Fruit fly (Drosophila melanogaster) whole organism, embryonic: ENCODE data around the gene PolA1.
A peak's percentile ranks its signal among the peaks of the same experiment; 100 is the strongest.

Source experiments
- Asciz ChIP-seq: fragments of 200-800 bp; sonication (Bioruptor generic); optimal IDR thresholded peaks from 2 replicates; lab custom pipeline; 2017; ENCODE audit warnings: missing biosample characterization, mild to moderate bottlenecking, missing genetic modification characterization, missing genetic modification reagents
- Atf-2 ChIP-seq: fragments of 200-800 bp; sonication (Bioruptor generic); optimal IDR thresholded peaks from 2 replicates; lab custom pipeline; 2016; ENCODE audit warnings: missing biosample characterization, missing genetic modification characterization
- Atf3 ChIP-seq: fragments of 200-800 bp; sonication (Bioruptor generic); optimal IDR thresholded peaks from 3 replicates; lab custom pipeline; 2016; ENCODE audit warnings: missing biosample characterization, missing genetic modification characterization
- Bgb ChIP-seq: fragments of 200-800 bp; sonication (Bioruptor generic); IDR thresholded peaks from 2 replicates; pipeline ENCODE4 v1.3.6; 2022; ENCODE audit warnings: missing biosample characterization, missing genetic modification characterization; ENCODE audit not compliant: partially characterized antibody
- CG10462 ChIP-seq: fragments of 200-800 bp; sonication (Bioruptor generic); optimal IDR thresholded peaks from 2 replicates; lab custom pipeline; 2016; ENCODE audit warnings: missing biosample characterization, missing genetic modification characterization
- CG10959 ChIP-seq: fragments of 200-800 bp; sonication (Bioruptor generic); IDR thresholded peaks from 2 replicates; pipeline ENCODE4 v1.3.6; 2022; ENCODE audit warnings: missing biosample characterization, missing genetic modification characterization
- CG10979 ChIP-seq: fragments of 200-800 bp; sonication (Bioruptor generic); optimal IDR thresholded peaks from 2 replicates; lab custom pipeline; 2018; ENCODE audit warnings: missing biosample characterization, mild to moderate bottlenecking, missing genetic modification characterization, moderate library complexity
- CG14965 ChIP-seq: fragments of 200-800 bp; sonication (Bioruptor generic); optimal IDR thresholded peaks from 2 replicates; lab custom pipeline; 2016; ENCODE audit warnings: missing biosample characterization, missing genetic modification characterization, borderline replicate concordance
- CG16779 ChIP-seq: fragments of 200-800 bp; sonication (Bioruptor generic); IDR thresholded peaks from 2 replicates; pipeline ENCODE4 v1.3.6; 2022; ENCODE audit warnings: missing biosample characterization, missing genetic modification characterization
- CG3281 ChIP-seq: fragments of 200-800 bp; sonication (Bioruptor generic); optimal IDR thresholded peaks from 3 replicates; lab custom pipeline; 2017; ENCODE audit warnings: missing biosample characterization, mild to moderate bottlenecking, missing genetic modification characterization
- CG43689 ChIP-seq: fragments of 200-800 bp; sonication (Bioruptor generic); IDR thresholded peaks from 2 replicates; pipeline ENCODE4 v1.3.6; 2022; ENCODE audit warnings: missing biosample characterization, missing genetic modification characterization
- CG6689 ChIP-seq: fragments of 200-800 bp; sonication (Bioruptor generic); IDR thresholded peaks from 2 replicates; pipeline ENCODE4 v1.3.6; 2022; ENCODE audit warnings: missing biosample characterization, missing genetic modification characterization
- CG7372 ChIP-seq: fragments of 200-800 bp; sonication (Bioruptor generic); IDR thresholded peaks from 2 replicates; pipeline ENCODE4 v1.3.6; 2022; ENCODE audit warnings: missing biosample characterization, missing genetic modification characterization
- CG7928 ChIP-seq: fragments of 200-800 bp; sonication (Bioruptor generic); optimal IDR thresholded peaks from 2 replicates; lab custom pipeline; 2017; ENCODE audit warnings: missing biosample characterization, mild to moderate bottlenecking, missing genetic modification characterization
- CG8281 ChIP-seq: fragments of 200-800 bp; sonication (Bioruptor generic); optimal IDR thresholded peaks from 2 replicates; lab custom pipeline; 2018; ENCODE audit warnings: missing biosample characterization, mild to moderate bottlenecking, missing genetic modification characterization, moderate library complexity
- CG8388 ChIP-seq: fragments of 200-800 bp; sonication (Bioruptor generic); optimal IDR thresholded peaks from 2 replicates; lab custom pipeline; 2019; ENCODE audit warnings: missing biosample characterization, mild to moderate bottlenecking, missing genetic modification characterization, moderate library complexity
- CG8924 ChIP-seq: fragments of 200-800 bp; optimal IDR thresholded peaks from 3 replicates; lab custom pipeline; 2019; ENCODE audit warnings: missing biosample characterization, mild to moderate bottlenecking, missing genetic modification characterization, moderate library complexity
- Camta ChIP-seq: fragments of 200-800 bp; sonication (Bioruptor generic); optimal IDR thresholded peaks from 2 replicates; lab custom pipeline; 2016; ENCODE audit warnings: missing biosample characterization, missing genetic modification characterization
- Chrac-16 ChIP-seq: fragments of 200-800 bp; sonication (Bioruptor generic); optimal IDR thresholded peaks from 3 replicates; lab custom pipeline; 2016; ENCODE audit warnings: missing biosample characterization, missing genetic modification characterization
- Dad ChIP-seq: fragments of 200-800 bp; sonication (Bioruptor generic); optimal IDR thresholded peaks from 3 replicates; lab custom pipeline; 2016; ENCODE audit warnings: missing biosample characterization, missing genetic modification characterization
- Dip2 ChIP-seq: fragments of 200-800 bp; sonication (Bioruptor generic); IDR thresholded peaks from 2 replicates; pipeline ENCODE4 v1.3.6; 2022; ENCODE audit warnings: missing biosample characterization, missing genetic modification characterization
- Dp ChIP-seq: fragments of 200-800 bp; sonication (Bioruptor generic); optimal IDR thresholded peaks from 2 replicates; lab custom pipeline; 2018; ENCODE audit warnings: missing biosample characterization, mild to moderate bottlenecking, missing genetic modification characterization, moderate library complexity
- Dref ChIP-seq: fragments of 200-800 bp; sonication (Bioruptor generic); IDR thresholded peaks from 2 replicates; pipeline ENCODE4 v1.3.6; 2022; ENCODE audit warnings: missing biosample characterization, missing genetic modification characterization
- Ets65A ChIP-seq: fragments of 200-800 bp; sonication (Bioruptor generic); peaks from one replicate; lab custom pipeline; 2016; ENCODE audit warnings: missing biosample characterization, missing genetic modification characterization
- HHEX ChIP-seq: fragments of 200-800 bp; sonication (Bioruptor generic); optimal IDR thresholded peaks from 3 replicates; lab custom pipeline; 2017; ENCODE audit warnings: missing biosample characterization, mild to moderate bottlenecking, missing genetic modification characterization, missing genetic modification reagents
- Hand ChIP-seq: fragments of 200-800 bp; sonication (Bioruptor generic); optimal IDR thresholded peaks from 2 replicates; lab custom pipeline; 2017; ENCODE audit warnings: mild to moderate bottlenecking, missing biosample characterization, missing genetic modification reagents, missing genetic modification characterization
- HmgZ ChIP-seq: fragments of 200-800 bp; sonication (Bioruptor generic); optimal IDR thresholded peaks from 2 replicates; lab custom pipeline; 2018; ENCODE audit warnings: missing biosample characterization, mild to moderate bottlenecking, missing genetic modification characterization
- Hsf ChIP-seq: fragments of 200-800 bp; sonication (Bioruptor generic); optimal IDR thresholded peaks from 3 replicates; lab custom pipeline; 2016; ENCODE audit warnings: missing biosample characterization, missing genetic modification characterization
- Max ChIP-seq: fragments of 200-800 bp; sonication (Bioruptor generic); optimal IDR thresholded peaks from 2 replicates; lab custom pipeline; 2016; ENCODE audit warnings: missing biosample characterization, mild to moderate bottlenecking, missing genetic modification characterization
- Med ChIP-seq: fragments of 200-800 bp; sonication (Bioruptor generic); peaks from one replicate; lab custom pipeline; 2016; ENCODE audit warnings: missing biosample characterization, missing genetic modification characterization, mild to moderate bottlenecking, inconsistent platforms, moderate library complexity
- NC2α ChIP-seq: fragments of 200-800 bp; sonication (Bioruptor generic); optimal IDR thresholded peaks from 2 replicates; lab custom pipeline; 2016; ENCODE audit warnings: missing biosample characterization, missing genetic modification characterization
- Nf-YA ChIP-seq: fragments of 200-800 bp; sonication (Bioruptor generic); IDR thresholded peaks from 2 replicates; pipeline ENCODE4 v1.3.6; 2022; ENCODE audit warnings: missing biosample characterization, missing genetic modification characterization
- Ptx1 ChIP-seq: fragments of 200-800 bp; sonication (Bioruptor generic); IDR thresholded peaks from 2 replicates; pipeline ENCODE4 v1.3.6; 2022; ENCODE audit warnings: missing biosample characterization, missing genetic modification characterization
- Sox100B ChIP-seq: fragments of 200-800 bp; sonication (Bioruptor generic); optimal IDR thresholded peaks from 3 replicates; lab custom pipeline; 2018; ENCODE audit warnings: missing biosample characterization, mild to moderate bottlenecking, missing genetic modification characterization
- Trl ChIP-seq, 3 experiments: fragments of >200 bp in 2 of 3; fragments of 200-800 bp in 1 of 3; sonication (Bioruptor generic) in 1 of 3; optimal IDR thresholded peaks; 2 replicates in 1 of 3; 3 replicates in 2 of 3; lab custom pipeline; 2016 to 2017; ENCODE audit warnings: missing biosample characterization in 1 of 3, missing genetic modification characterization in 1 of 3
- Xbp1 ChIP-seq: fragments of 200-800 bp; sonication (Bioruptor generic); optimal IDR thresholded peaks from 3 replicates; lab custom pipeline; 2016; ENCODE audit warnings: missing biosample characterization, mild to moderate bottlenecking, missing genetic modification characterization
- br ChIP-seq: fragments of >200 bp; optimal IDR thresholded peaks from 2 replicates; lab custom pipeline; 2017
- crc ChIP-seq: fragments of 200-800 bp; sonication (Bioruptor generic); optimal IDR thresholded peaks from 2 replicates; lab custom pipeline; 2016; ENCODE audit warnings: missing biosample characterization, missing genetic modification characterization
- croc ChIP-seq: fragments of 200-800 bp; sonication (Bioruptor generic); conservative IDR thresholded peaks from 3 replicates; pipeline ENCODE4 v1.3.6; 2022; ENCODE audit warnings: missing biosample characterization, missing genetic modification characterization
- danr ChIP-seq: fragments of 200-800 bp; sonication (Bioruptor generic); IDR thresholded peaks from 2 replicates; pipeline ENCODE4 v1.3.6; 2022; ENCODE audit warnings: missing biosample characterization, missing genetic modification characterization
- fd64A ChIP-seq: fragments of 200-800 bp; sonication (Bioruptor generic); optimal IDR thresholded peaks from 3 replicates; lab custom pipeline; 2018; ENCODE audit warnings: missing biosample characterization, mild to moderate bottlenecking, missing genetic modification characterization
- fu2 ChIP-seq: fragments of 200-800 bp; sonication (Bioruptor generic); optimal IDR thresholded peaks from 2 replicates; lab custom pipeline; 2016; ENCODE audit warnings: missing biosample characterization, missing genetic modification characterization
- gem ChIP-seq: fragments of 200-800 bp; sonication (Bioruptor generic); optimal IDR thresholded peaks from 2 replicates; lab custom pipeline; 2019; ENCODE audit warnings: missing biosample characterization, mild to moderate bottlenecking, missing genetic modification characterization, moderate library complexity
- hb ChIP-seq: fragments of 200-800 bp; sonication (Bioruptor generic); IDR thresholded peaks from 3 replicates; pipeline ENCODE4 v1.3.6; 2022; ENCODE audit warnings: missing biosample characterization, missing genetic modification characterization; ENCODE audit not compliant: partially characterized antibody
- nmo ChIP-seq: fragments of 200-800 bp; sonication (Bioruptor generic); optimal IDR thresholded peaks from 2 replicates; lab custom pipeline; 2018; ENCODE audit warnings: missing biosample characterization, mild to moderate bottlenecking, missing genetic modification characterization, moderate library complexity
- pzg ChIP-seq: fragments of 200-800 bp; sonication (Bioruptor generic); optimal IDR thresholded peaks from 3 replicates; lab custom pipeline; 2018; ENCODE audit warnings: missing biosample characterization, mild to moderate bottlenecking, missing genetic modification characterization, moderate library complexity
- sens ChIP-seq: fragments of 200-800 bp; sonication (Bioruptor generic); peaks from one replicate; lab custom pipeline; 2016; ENCODE audit warnings: missing biosample characterization, missing genetic modification characterization
- seq ChIP-seq: fragments of 200-800 bp; sonication (Bioruptor generic); IDR thresholded peaks from 2 replicates; pipeline ENCODE4 v1.3.6; 2022; ENCODE audit warnings: missing biosample characterization, missing genetic modification characterization
- sna ChIP-seq: fragments of 200-800 bp; sonication (Bioruptor generic); IDR thresholded peaks from 2 replicates; pipeline ENCODE4 v1.3.6; 2022; ENCODE audit warnings: missing biosample characterization, missing genetic modification characterization; ENCODE audit not compliant: partially characterized antibody
- trem ChIP-seq: fragments of 200-800 bp; optimal IDR thresholded peaks from 3 replicates; lab custom pipeline; 2019; ENCODE audit warnings: missing biosample characterization, mild to moderate bottlenecking, missing genetic modification characterization, moderate library complexity
- unc-4 ChIP-seq: fragments of 200-800 bp; sonication (Bioruptor generic); IDR thresholded peaks from 2 replicates; pipeline ENCODE4 v1.3.6; 2022; ENCODE audit warnings: missing biosample characterization, missing genetic modification characterization; ENCODE audit not compliant: partially characterized antibody

PolA1 gene

dm6 chr3R:21641517-21642137, 29.9 kb downstream of the PolA1 start (continued):
- TF ChIP-seq CG8388 (GFP tag; lab: Kevin White, UChicago) = peak; percentile 67
- no peak for TF ChIP-seq crc (GFP tag; lab: Kevin White, UChicago)
- TF ChIP-seq fu2 (GFP tag; lab: Kevin White, UChicago) = no peak
- no peak for TF ChIP-seq danr (GFP tag; lab: Robert Waterston, UW)
- TF ChIP-seq gem = peak; percentile 86
- no peak for TF ChIP-seq Dref (GFP tag; lab: Robert Waterston, UW)
- peak; percentile 33 for TF ChIP-seq Xbp1
- TF ChIP-seq HmgZ (tag; lab: Kevin White, UChicago) = no peak
- no peak for TF ChIP-seq unc-4 (GFP tag; lab: Robert Waterston, UW)
- no peak for TF ChIP-seq Nf-YA
- peak; percentile 76; the same call in 1 of the 2 replicates for TF ChIP-seq CG10959
- no peak for TF ChIP-seq Bgb
- peak; percentile 26 for TF ChIP-seq NC2α (GFP tag; lab: Kevin White, UChicago)
- TF ChIP-seq Atf-2 = peak; percentile 61
- TF ChIP-seq Max (GFP tag; lab: Kevin White, UChicago) = peak; percentile 23
- no peak for TF ChIP-seq Med
- TF ChIP-seq croc = peak; percentile 68
- TF ChIP-seq sens (GFP tag; lab: Kevin White, UChicago) = peak; percentile 95
- TF ChIP-seq CG6689 = peak; percentile 72
- no peak for TF ChIP-seq Dad
- peak; percentile 44 for TF ChIP-seq Camta (GFP tag; lab: Kevin White, UChicago)
- TF ChIP-seq CG8281 (tag; lab: Kevin White, UChicago) = no peak
- TF ChIP-seq seq (GFP tag; lab: Robert Waterston, UW) = no peak
- no peak for TF ChIP-seq fd64A
- no peak for TF ChIP-seq Asciz (GFP tag; lab: Kevin White, UChicago)
- TF ChIP-seq Atf3 (GFP tag; lab: Kevin White, UChicago) = peak; percentile 61
- TF ChIP-seq CG7372 (GFP tag; lab: Robert Waterston, UW) = no peak
- no peak for TF ChIP-seq CG43689 (GFP tag; lab: Robert Waterston, UW)
- TF ChIP-seq Ptx1 (GFP tag; lab: Robert Waterston, UW) = no peak
- TF ChIP-seq CG16779 (GFP tag; lab: Robert Waterston, UW) = no peak
- no peak for TF ChIP-seq Hand
- TF ChIP-seq br (lab: Kevin White, UChicago) = no peak
- peak; percentile 57 for TF ChIP-seq Sox100B (GFP tag; lab: Kevin White, UChicago)
- no peak for TF ChIP-seq CG7928 (GFP tag; lab: Kevin White, UChicago)
- no peak for TF ChIP-seq sna (GFP tag; lab: Robert Waterston, UW)
- TF ChIP-seq CG10979 (tag; lab: Kevin White, UChicago) = peak; percentile 92
- no peak for TF ChIP-seq Dp (GFP tag; lab: Kevin White, UChicago)
- TF ChIP-seq Dip2 (GFP tag; lab: Robert Waterston, UW) = no peak
- no peak for TF ChIP-seq HHEX (GFP tag; lab: Kevin White, UChicago)
- TF ChIP-seq hb = no peak
- TF ChIP-seq trem (tag; lab: Kevin White, UChicago) = peak; percentile 89
- TF ChIP-seq Ets65A = no peak
- TF ChIP-seq Trl (optimal IDR thresholded peaks at IDR 0.05; lab: Kevin White, UChicago) = peak in 1 of 2 experiments; percentile 14
- TF ChIP-seq Trl (GFP tag; optimal IDR thresholded peaks at IDR 0.05; lab: Kevin White, UChicago) = peak; percentile 43
- peak; percentile 80 for TF ChIP-seq CG8924 (tag; lab: Kevin White, UChicago)
- TF ChIP-seq CG14965 (GFP tag; lab: Kevin White, UChicago) = no peak
- no peak for TF ChIP-seq pzg (GFP tag; lab: Kevin White, UChicago)
- peak; percentile 46 for TF ChIP-seq Hsf (GFP tag; lab: Kevin White, UChicago)
- peak; percentile 58 for TF ChIP-seq CG10462
- no peak for TF ChIP-seq CG3281 (GFP tag; lab: Kevin White, UChicago)
- TF ChIP-seq Chrac-16 = peak; percentile 64
- TF ChIP-seq nmo = peak; percentile 85
